Worm (Caenorhabditis elegans) whole organism, L4 larva: ENCODE results near the gene F13A7.14.

Experiments
- F10B5.3 ChIP-seq: sonication (generic microtip); optimal IDR thresholded peaks from 2 replicates; lab custom pipeline; 2016; ENCODE audit warnings: mild to moderate bottlenecking, missing genetic modification characterization, missing compliant biosample characterization
- F26F4.8 ChIP-seq: fragments of 200-800 bp; sonication (Bioruptor generic); conservative IDR thresholded peaks from 2 replicates; pipeline ENCODE4 v1.3.6; 2022; ENCODE audit warnings: missing genetic modification characterization, missing compliant biosample characterization
- F44E2.7 ChIP-seq: fragments of 200-800 bp; sonication (Bioruptor generic); IDR thresholded peaks from 2 replicates; pipeline ENCODE4 v2.1.2; 2022; ENCODE audit warnings: missing genetic modification characterization, missing compliant biosample characterization
- F49E8.2 ChIP-seq: sonication (generic microtip); optimal IDR thresholded peaks from 2 replicates; lab custom pipeline; 2016; ENCODE audit warnings: missing compliant biosample characterization, mild to moderate bottlenecking, missing genetic modification characterization, borderline replicate concordance
- R02D3.7 ChIP-seq: fragments of 150-350 bp; sonication (generic microtip); optimal IDR thresholded peaks from 3 replicates; lab custom pipeline; 2014; ENCODE audit warnings: missing biosample characterization, missing genetic modification characterization
- T26A8.4 ChIP-seq: fragments of 200-800 bp; sonication (Bioruptor generic); IDR thresholded peaks from 2 replicates; pipeline ENCODE4 v1.3.6; 2022; ENCODE audit warnings: missing genetic modification characterization, missing compliant biosample characterization
- Y48G9A.11 ChIP-seq: fragments of 200-800 bp; sonication (Bioruptor generic); IDR thresholded peaks from 2 replicates; pipeline ENCODE4 v1.3.6; 2022; ENCODE audit warnings: missing genetic modification reagents, missing genetic modification characterization, missing compliant biosample characterization
- Y75B8A.6 ChIP-seq: fragments of 200-800 bp; sonication (Bioruptor generic); IDR thresholded peaks from 2 replicates; pipeline ENCODE4 v1.3.6; 2022; ENCODE audit warnings: missing genetic modification reagents, missing genetic modification characterization, missing compliant biosample characterization
- ZK337.2 ChIP-seq: fragments of 200-800 bp; sonication (Bioruptor generic); IDR thresholded peaks from 2 replicates; pipeline ENCODE4 v1.3.6; 2022; ENCODE audit warnings: missing genetic modification reagents, missing genetic modification characterization, missing compliant biosample characterization
- ama-1 ChIP-seq: fragments of 150-350 bp; optimal IDR thresholded peaks from 2 replicates; lab custom pipeline; 2014; ENCODE audit warnings: inconsistent platforms, mixed read lengths
- ceh-20 ChIP-seq: fragments of 200-800 bp; sonication (Bioruptor generic); IDR thresholded peaks from 2 replicates; pipeline ENCODE4 v1.3.6; 2022; ENCODE audit warnings: missing genetic modification reagents, missing genetic modification characterization, missing compliant biosample characterization
- ceh-32 ChIP-seq: sonication (generic microtip); optimal IDR thresholded peaks from 2 replicates; lab custom pipeline; 2016; ENCODE audit warnings: mild to moderate bottlenecking, missing genetic modification characterization, missing compliant biosample characterization; ENCODE audit not compliant: poor library complexity
- ceh-62 ChIP-seq: sonication (generic microtip); optimal IDR thresholded peaks from 2 replicates; lab custom pipeline; 2017; ENCODE audit warnings: missing biosample characterization, missing genetic modification characterization
- ceh-82 ChIP-seq: sonication (generic microtip); optimal IDR thresholded peaks from 2 replicates; lab custom pipeline; 2017; ENCODE audit warnings: missing biosample characterization, missing genetic modification characterization
- ctbp-1 ChIP-seq: fragments of 200-800 bp; sonication (Bioruptor generic); IDR thresholded peaks from 2 replicates; pipeline ENCODE4 v1.3.6; 2022; ENCODE audit warnings: missing genetic modification reagents, missing genetic modification characterization, missing compliant biosample characterization
- daf-12 ChIP-seq: fragments of 150-350 bp; optimal IDR thresholded peaks from 2 replicates; lab custom pipeline; 2014; ENCODE audit warnings: missing biosample characterization, missing genetic modification reagents, missing genetic modification characterization
- daf-16 ChIP-seq, 3 experiments: sonication (generic microtip); optimal IDR thresholded peaks; 2 replicates each; lab custom pipeline; 2016 to 2017; ENCODE audit warnings: missing genetic modification characterization in 3 of 3, missing genetic modification reagents in 3 of 3, mild to moderate bottlenecking in 2 of 3, missing compliant biosample characterization in 2 of 3, missing biosample characterization in 1 of 3, moderate library complexity in 1 of 3
- daf-8 ChIP-seq: fragments of 200-800 bp; sonication (Bioruptor generic); IDR thresholded peaks from 2 replicates; pipeline ENCODE4 v1.3.6; 2022; ENCODE audit warnings: missing genetic modification characterization, missing compliant biosample characterization
- dmd-9 ChIP-seq: fragments of 200-800 bp; sonication (Bioruptor generic); IDR thresholded peaks from 2 replicates; pipeline ENCODE4 v1.3.6; 2022; ENCODE audit warnings: missing genetic modification reagents, missing genetic modification characterization, missing compliant biosample characterization
- dpl-1 ChIP-seq: fragments of 150-350 bp; optimal IDR thresholded peaks from 2 replicates; lab custom pipeline; 2014; ENCODE audit warnings: missing biosample characterization, missing genetic modification reagents, missing genetic modification characterization
- dve-1 ChIP-seq: sonication (generic microtip); optimal IDR thresholded peaks from 2 replicates; lab custom pipeline; 2017; ENCODE audit warnings: antibody characterized with exemption, mild to moderate bottlenecking, missing genetic modification characterization, missing compliant biosample characterization; ENCODE audit not compliant: insufficient read depth
- fkh-10 ChIP-seq: fragments of 150-350 bp; optimal IDR thresholded peaks from 2 replicates; lab custom pipeline; 2014; ENCODE audit warnings: missing biosample characterization, missing genetic modification reagents, missing genetic modification characterization
- gei-8 ChIP-seq: fragments of 200-800 bp; sonication (Bioruptor generic); optimal IDR thresholded peaks from 2 replicates; lab custom pipeline; 2018; ENCODE audit warnings: mild to moderate bottlenecking, missing genetic modification characterization, missing compliant biosample characterization
- hif-1 ChIP-seq, 2 experiments: sonication (generic microtip); optimal IDR thresholded peaks; 2 replicates each; lab custom pipeline; 2016 to 2017; ENCODE audit warnings: missing compliant biosample characterization in 2 of 2, missing genetic modification characterization in 2 of 2, missing genetic modification reagents in 2 of 2, missing genotype in 2 of 2, mild to moderate bottlenecking in 1 of 2
- hlh-11 ChIP-seq: fragments of 200-800 bp; sonication (Bioruptor generic); optimal IDR thresholded peaks from 2 replicates; lab custom pipeline; 2018; ENCODE audit warnings: mild to moderate bottlenecking, missing genetic modification characterization, missing compliant biosample characterization
- hlh-30 ChIP-seq: sonication (generic microtip); optimal IDR thresholded peaks from 2 replicates; lab custom pipeline; 2017; ENCODE audit warnings: antibody characterized with exemption, mild to moderate bottlenecking, missing genetic modification characterization, missing compliant biosample characterization; ENCODE audit not compliant: insufficient read depth
- hmg-1.1 ChIP-seq: fragments of 200-800 bp; sonication (Bioruptor generic); IDR thresholded peaks from 2 replicates; pipeline ENCODE4 v1.3.6; 2022; ENCODE audit warnings: missing genetic modification reagents, missing genetic modification characterization, missing compliant biosample characterization
- lin-1 ChIP-seq: fragments of 200-800 bp; sonication (Bioruptor generic); IDR thresholded peaks from 2 replicates; pipeline ENCODE4 v1.3.6; 2022; ENCODE audit warnings: missing genetic modification reagents, missing genetic modification characterization, missing compliant biosample characterization
- lin-29 ChIP-seq: fragments of 200-800 bp; sonication (Bioruptor generic); IDR thresholded peaks from 2 replicates; pipeline ENCODE4 v1.3.6; 2022; ENCODE audit warnings: missing genetic modification reagents, missing genetic modification characterization, missing compliant biosample characterization
- lsy-2 ChIP-seq, 2 experiments: fragments of 150-350 bp in 1 of 2; sonication (generic microtip) in 1 of 2; optimal IDR thresholded peaks; 2 replicates each; lab custom pipeline; 2014 to 2017; ENCODE audit warnings: missing biosample characterization in 2 of 2, missing genetic modification characterization in 2 of 2
- mep-1 ChIP-seq: fragments of 150-350 bp; sonication (generic microtip); optimal IDR thresholded peaks from 3 replicates; lab custom pipeline; 2014; ENCODE audit warnings: missing biosample characterization, missing genetic modification characterization
- mxl-2 ChIP-seq: fragments of 200-800 bp; sonication (Bioruptor generic); conservative IDR thresholded peaks from 2 replicates; pipeline ENCODE4 v1.3.6; 2022; ENCODE audit warnings: missing genetic modification reagents, missing genetic modification characterization, missing compliant biosample characterization
- nhr-102 ChIP-seq: sonication (generic microtip); optimal IDR thresholded peaks from 2 replicates; lab custom pipeline; 2016; ENCODE audit warnings: mild to moderate bottlenecking, missing genetic modification characterization, moderate library complexity, missing compliant biosample characterization
- nhr-11 ChIP-seq: fragments of 150-350 bp; optimal IDR thresholded peaks from 2 replicates; lab custom pipeline; 2014; ENCODE audit warnings: missing biosample characterization, missing genetic modification characterization
- nhr-237 ChIP-seq: sonication (generic microtip); optimal IDR thresholded peaks from 2 replicates; lab custom pipeline; 2017; ENCODE audit warnings: missing biosample characterization, missing genetic modification characterization
- nhr-28 ChIP-seq: fragments of 150-350 bp; optimal IDR thresholded peaks from 2 replicates; lab custom pipeline; 2014; ENCODE audit warnings: missing biosample characterization, missing genetic modification characterization
- nhr-42 ChIP-seq: fragments of 200-800 bp; sonication (Bioruptor generic); IDR thresholded peaks from 2 replicates; pipeline ENCODE4 v1.3.6; 2022; ENCODE audit warnings: missing genetic modification characterization, missing compliant biosample characterization
- nhr-48 ChIP-seq: sonication (generic microtip); optimal IDR thresholded peaks from 2 replicates; lab custom pipeline; 2016; ENCODE audit warnings: mild to moderate bottlenecking, missing genetic modification characterization, missing compliant biosample characterization
- nhr-76 ChIP-seq: fragments of 150-350 bp; optimal IDR thresholded peaks from 2 replicates; lab custom pipeline; 2014; ENCODE audit warnings: missing biosample characterization, missing genetic modification characterization
- nhr-77 ChIP-seq: fragments of 150-350 bp; optimal IDR thresholded peaks from 2 replicates; lab custom pipeline; 2014; ENCODE audit warnings: missing biosample characterization, missing genetic modification characterization
- php-3 ChIP-seq: fragments of 200-800 bp; sonication (Bioruptor generic); IDR thresholded peaks from 2 replicates; pipeline ENCODE4 v1.3.6; 2022; ENCODE audit warnings: missing genetic modification reagents, missing genetic modification characterization, missing compliant biosample characterization
- snpc-1.2 ChIP-seq: fragments of 200-800 bp; sonication (Bioruptor generic); IDR thresholded peaks from 2 replicates; pipeline ENCODE4 v1.3.6; 2022; ENCODE audit warnings: missing genetic modification reagents, missing genetic modification characterization, missing compliant biosample characterization
- snpc-4 ChIP-seq: fragments of 150-350 bp; optimal IDR thresholded peaks from 2 replicates; lab custom pipeline; 2014; ENCODE audit warnings: missing biosample characterization, missing genetic modification characterization
- spr-1 ChIP-seq: sonication (generic microtip); optimal IDR thresholded peaks from 2 replicates; lab custom pipeline; 2016; ENCODE audit warnings: mild to moderate bottlenecking, missing genetic modification characterization, missing compliant biosample characterization
- spr-3 ChIP-seq: fragments of 200-800 bp; sonication (Bioruptor generic); optimal IDR thresholded peaks from 2 replicates; lab custom pipeline; 2018; ENCODE audit warnings: mild to moderate bottlenecking, missing genetic modification characterization, missing compliant biosample characterization
- tra-1 ChIP-seq: fragments of 200-800 bp; sonication (Bioruptor generic); IDR thresholded peaks from 2 replicates; pipeline ENCODE4 v1.3.6; 2022; ENCODE audit warnings: missing genetic modification reagents, missing genetic modification characterization, missing compliant biosample characterization
- zfp-3 ChIP-seq: fragments of 200-800 bp; sonication (Bioruptor generic); conservative IDR thresholded peaks from 2 replicates; pipeline ENCODE4 v1.3.6; 2022; ENCODE audit warnings: missing genetic modification reagents, missing genetic modification characterization, missing compliant biosample characterization
- ztf-7 ChIP-seq: fragments of 150-350 bp; optimal IDR thresholded peaks from 2 replicates; lab custom pipeline; 2014; ENCODE audit warnings: missing biosample characterization, missing genetic modification characterization

F13A7.14 gene

DNA sequence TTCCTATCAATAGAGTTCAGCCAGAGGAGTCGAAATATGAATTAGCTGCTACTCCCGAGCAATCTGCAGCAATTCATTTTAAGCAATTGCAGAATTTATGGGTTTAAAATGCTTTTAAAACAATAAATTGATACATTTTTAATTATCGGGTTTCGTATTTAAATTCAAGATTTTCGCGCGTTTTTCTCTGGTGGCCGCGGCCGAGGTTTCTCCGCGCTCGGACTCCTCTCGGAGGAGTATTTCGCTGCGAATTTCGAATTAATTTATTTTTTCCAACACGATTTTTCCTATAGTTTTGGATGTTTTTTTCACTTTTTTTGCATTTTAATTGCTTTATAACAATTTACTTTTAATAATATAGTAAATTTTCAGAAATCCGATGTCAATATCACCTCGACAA, at the start of gene F13A7.14 (continued):
- peak; percentile 89 for TF ChIP-seq dmd-9 (GFP tag; lab: Robert Waterston, UW)
- no peak for TF ChIP-seq ctbp-1 (GFP tag; lab: Robert Waterston, UW)

DNA sequence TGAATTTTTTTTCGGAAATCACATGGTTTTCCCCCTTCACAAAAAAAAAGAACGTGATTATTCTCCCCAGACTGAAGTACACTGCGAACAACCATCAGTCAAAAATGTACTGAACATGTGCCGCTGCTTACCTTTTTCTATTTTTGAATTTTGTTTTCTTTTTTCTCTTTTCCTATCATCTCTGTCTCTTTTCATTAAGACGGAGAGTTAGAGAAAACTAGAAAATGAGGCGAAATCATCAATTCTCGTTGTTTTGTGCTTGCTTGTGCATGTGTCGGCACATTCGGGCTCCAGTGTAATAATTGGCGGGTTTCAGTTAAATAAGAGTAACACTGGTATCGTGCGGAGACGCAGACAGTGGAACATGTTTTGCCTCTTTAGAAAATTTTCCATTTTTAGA, 49.4 kb upstream of the F13A7.14 start:
- TF ChIP-seq nhr-28 (tag; lab: Kevin White, UChicago) (peak; percentile 91), hlh-11 (tag; lab: Kevin White, UChicago) (peak; percentile 79), Y48G9A.11 (no peak), dve-1 (tag; lab: Kevin White, UChicago) (peak; percentile 59), dpl-1 (GFP tag; lab: Kevin White, UChicago) (no peak), F10B5.3 (tag; lab: Kevin White, UChicago) (no peak), hmg-1.1 (GFP tag; lab: Robert Waterston, UW) (0 out of 2 replicates have a peak, but pooled peaks have one; percentile 11), ZK337.2 (no peak), nhr-48 (tag; lab: Kevin White, UChicago) (peak; percentile 42), tra-1 (GFP tag; lab: Robert Waterston, UW) (no peak), dmd-9 (GFP tag; lab: Robert Waterston, UW) (no peak), spr-1 (tag; lab: Kevin White, UChicago) (no peak), F49E8.2 (no peak), lin-1 (GFP tag; lab: Robert Waterston, UW) (no peak), snpc-1.2 (GFP tag; lab: Robert Waterston, UW) (no peak), spr-3 (GFP tag; lab: Kevin White, UChicago) (no peak), lin-29 (GFP tag; lab: Robert Waterston, UW) (no peak), ztf-7 (tag; lab: Kevin White, UChicago) (no peak), ceh-82 (tag; lab: Kevin White, UChicago) (no peak), mxl-2 (GFP tag; lab: Robert Waterston, UW) (no peak), mep-1 (peak; percentile 43), ceh-62 (tag; lab: Kevin White, UChicago) (no peak), F26F4.8 (GFP tag; lab: Robert Waterston, UW) (no peak), zfp-3 (no peak), daf-8 (GFP tag; lab: Robert Waterston, UW) (no peak), fkh-10 (GFP tag; lab: Kevin White, UChicago) (no peak), F44E2.7 (GFP tag; lab: Robert Waterston, UW) (no peak), R02D3.7 (tag; lab: Kevin White, UChicago) (no peak), ama-1 (lab: Kevin White, UChicago) (no peak), Y75B8A.6 (GFP tag; lab: Robert Waterston, UW) (no peak), daf-12 (tag; lab: Kevin White, UChicago) (no peak), T26A8.4 (GFP tag; lab: Robert Waterston, UW) (no peak), gei-8 (GFP tag; lab: Kevin White, UChicago) (no peak), daf-16 (GFP tag; optimal IDR thresholded peaks at IDR 0.05; lab: Kevin White, UChicago) (peak in 1 of 2 experiments; percentile 90), daf-16 (tag; optimal IDR thresholded peaks at IDR 0.05; lab: Kevin White, UChicago) (peak; percentile 85), hif-1 (tag; optimal IDR thresholded peaks at IDR 0.05; lab: Kevin White, UChicago) (peak in 1 of 2 experiments; percentile 61), nhr-102 (peak; percentile 16), ceh-32 (no peak), hlh-30 (tag; lab: Kevin White, UChicago) (peak; percentile 86), nhr-77 (tag; lab: Kevin White, UChicago) (peak; percentile 50), lsy-2 (tag; optimal IDR thresholded peaks at IDR 0.05; lab: Kevin White, UChicago) (peak in 1 of 2 experiments; percentile 48), ceh-20 (GFP tag; lab: Robert Waterston, UW) (no peak; the same call in 1 of the 2 replicates), nhr-237 (tag; lab: Kevin White, UChicago) (no peak), php-3 (GFP tag; lab: Robert Waterston, UW) (no peak), snpc-4 (tag; lab: Kevin White, UChicago) (no peak), nhr-42 (GFP tag; lab: Robert Waterston, UW) (no peak), nhr-11 (tag; lab: Kevin White, UChicago) (peak; percentile 75), nhr-76 (tag; lab: Kevin White, UChicago) (no peak)
